Fruit fly (Drosophila melanogaster): ENCODE results near the gene CG1309.
A peak's percentile ranks its signal among the peaks of the same experiment; 100 is the strongest.

Gene CG1309

dm6 chr3L:4261177-4261576 is 1.9 kb downstream of the CG1309 start:
- no peak for TF ChIP-seq Crg-1 (GFP tag; optimal IDR thresholded peaks at IDR 0.05)
- no peak for TF ChIP-seq kay (GFP tag; ENCODE audit: borderline replicate concordance)
- TF ChIP-seq CG5204 (GFP tag; optimal IDR thresholded peaks at IDR 0.05), result no peak
- no peak for TF ChIP-seq cnc (optimal IDR thresholded peaks at IDR 0.05)
- no peak for TF ChIP-seq bab1 (GFP tag; optimal IDR thresholded peaks at IDR 0.05)
- TF ChIP-seq tj (GFP tag; optimal IDR thresholded peaks at IDR 0.05), result no peak
- no peak for TF ChIP-seq CG11617 (GFP tag; optimal IDR thresholded peaks at IDR 0.05)
- no peak for TF ChIP-seq CG14711 (tag; optimal IDR thresholded peaks at IDR 0.05)
- no peak for TF ChIP-seq ovo (GFP tag; optimal IDR thresholded peaks at IDR 0.05)
- TF ChIP-seq CG33017 (tag; optimal IDR thresholded peaks at IDR 0.05), result no peak
- TF ChIP-seq Hr96 (GFP tag; optimal IDR thresholded peaks at IDR 0.05), result no peak

dm6 chr3L:4262384-4262783 is 3.2 kb downstream of the CG1309 start, which contains the start of the genes CG11586 and VhaM9.7-a:
TSS of gene CG11586 (minus strand) at chr3L:4262470.
TSS of gene VhaM9.7-a (plus strand) at chr3L:4262705.
- TF ChIP-seq CG5204 (GFP tag; optimal IDR thresholded peaks at IDR 0.05) (peak; percentile 40), CG11617 (GFP tag; optimal IDR thresholded peaks at IDR 0.05) (peak; percentile 29), pad (GFP tag; optimal IDR thresholded peaks at IDR 0.05) (no peak), Mnt (GFP tag; optimal IDR thresholded peaks at IDR 0.05) (peak; percentile 39), CG7045 (GFP tag; optimal IDR thresholded peaks at IDR 0.05) (no peak), cic (GFP tag; optimal IDR thresholded peaks at IDR 0.05) (no peak), CG1620 (GFP tag; optimal IDR thresholded peaks at IDR 0.05) (no peak), ovo (GFP tag; optimal IDR thresholded peaks at IDR 0.05) (no peak), CG7101 (tag; optimal IDR thresholded peaks at IDR 0.05) (peak; percentile 30), kay (GFP tag; ENCODE audit: borderline replicate concordance) (no peak), Hr96 (GFP tag; optimal IDR thresholded peaks at IDR 0.05) (no peak), cnc (optimal IDR thresholded peaks at IDR 0.05) (no peak), Clk (GFP tag; optimal IDR thresholded peaks at IDR 0.05) (no peak), CG12768 (GFP tag; optimal IDR thresholded peaks at IDR 0.05) (no peak), CG33017 (tag; optimal IDR thresholded peaks at IDR 0.05) (no peak), toe (GFP tag; optimal IDR thresholded peaks at IDR 0.05) (no peak), tj (GFP tag; optimal IDR thresholded peaks at IDR 0.05) (no peak), bab1 (GFP tag; optimal IDR thresholded peaks at IDR 0.05) (peak; percentile 39), Crg-1 (GFP tag; optimal IDR thresholded peaks at IDR 0.05) (no peak), CG14711 (tag; optimal IDR thresholded peaks at IDR 0.05) (peak; percentile 35)

DNA sequence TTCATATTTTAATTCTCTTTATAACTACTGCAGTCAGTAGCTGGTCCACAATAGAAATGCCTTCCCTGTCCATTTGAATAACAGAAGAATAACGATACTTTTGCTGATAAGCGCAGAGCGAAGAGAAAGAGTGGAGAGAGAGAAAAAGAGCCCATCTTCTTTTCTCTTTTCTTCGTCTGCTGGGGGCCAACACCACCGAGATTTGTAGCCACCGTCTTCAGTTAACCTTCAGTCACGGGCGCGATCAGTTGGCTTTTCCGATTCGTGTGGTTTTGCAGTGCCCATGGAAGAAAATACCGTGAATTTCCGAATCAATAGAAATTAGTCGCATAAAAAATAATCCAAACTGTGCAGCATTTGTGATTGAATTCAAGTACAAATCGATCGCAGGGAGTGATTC is 4.3 kb downstream of the CG1309 start, which contains the start of gene CG1273:
Gene CG1273, plus strand, starts transcription at position 218 of the 400 bp plus-strand sequence.
- no peak for TF ChIP-seq CG5204 (GFP tag; optimal IDR thresholded peaks at IDR 0.05)
- no peak for TF ChIP-seq Crg-1 (GFP tag; optimal IDR thresholded peaks at IDR 0.05)
- TF ChIP-seq CG7101 (tag; optimal IDR thresholded peaks at IDR 0.05), result no peak
- no peak for TF ChIP-seq toe (GFP tag; optimal IDR thresholded peaks at IDR 0.05)
- no peak for TF ChIP-seq CG12768 (GFP tag; optimal IDR thresholded peaks at IDR 0.05)
- no peak for TF ChIP-seq tj (GFP tag; optimal IDR thresholded peaks at IDR 0.05)
- no peak for TF ChIP-seq bab1 (GFP tag; optimal IDR thresholded peaks at IDR 0.05)
- TF ChIP-seq CG33017 (tag; optimal IDR thresholded peaks at IDR 0.05), result no peak
- no peak for TF ChIP-seq kay (GFP tag; ENCODE audit: borderline replicate concordance)
- no peak for TF ChIP-seq cic (GFP tag; optimal IDR thresholded peaks at IDR 0.05)
- TF ChIP-seq Hr96 (GFP tag; optimal IDR thresholded peaks at IDR 0.05), result no peak
- TF ChIP-seq cnc (optimal IDR thresholded peaks at IDR 0.05), result no peak
- no peak for TF ChIP-seq CG11617 (GFP tag; optimal IDR thresholded peaks at IDR 0.05)

- no peak for TF ChIP-seq toe (GFP tag; optimal IDR thresholded peaks at IDR 0.05)
Observed at dm6 chr3L:4264963-4265362, 5.7 kb downstream of the CG1309 start.

DNA sequence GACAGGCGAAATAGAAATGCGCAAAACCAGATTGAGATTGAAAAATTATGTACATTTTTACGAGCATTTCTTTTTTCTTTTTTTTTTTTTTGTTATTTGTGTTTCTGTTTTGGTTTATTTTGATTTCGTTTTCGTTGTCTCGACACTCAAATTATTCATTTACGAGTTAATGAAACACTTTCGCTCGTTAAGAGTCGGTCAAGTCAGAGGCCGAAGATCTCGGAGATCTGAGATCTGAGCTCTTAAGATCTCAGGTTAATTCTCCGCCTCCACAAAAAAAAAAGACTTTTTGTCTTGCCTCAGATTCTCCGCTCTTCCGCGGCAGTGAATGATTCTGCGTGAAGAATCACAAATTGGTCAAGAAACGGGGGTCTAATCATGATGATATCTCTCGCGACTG is 6.6 kb downstream of the CG1309 start:
- TF ChIP-seq CG12768 (GFP tag; optimal IDR thresholded peaks at IDR 0.05) (no peak), CG11617 (GFP tag; optimal IDR thresholded peaks at IDR 0.05) (no peak), cic (GFP tag; optimal IDR thresholded peaks at IDR 0.05) (no peak), Clk (GFP tag; optimal IDR thresholded peaks at IDR 0.05) (no peak), CG33017 (tag; optimal IDR thresholded peaks at IDR 0.05) (no peak), toe (GFP tag; optimal IDR thresholded peaks at IDR 0.05) (no peak), Hr96 (GFP tag; optimal IDR thresholded peaks at IDR 0.05) (no peak), CG7101 (tag; optimal IDR thresholded peaks at IDR 0.05) (no peak)

dm6 chr3L:4267403-4267802 is 8.2 kb downstream of the CG1309 start, which contains the start of gene CG33764:
TSS of gene CG33764 (minus strand) at chr3L:4267503.
- TF ChIP-seq CG12768 (GFP tag; optimal IDR thresholded peaks at IDR 0.05), result no peak
- TF ChIP-seq CG11617 (GFP tag; optimal IDR thresholded peaks at IDR 0.05), result no peak
- TF ChIP-seq Mnt (GFP tag; optimal IDR thresholded peaks at IDR 0.05), result no peak
- no peak for TF ChIP-seq CG14711 (tag; optimal IDR thresholded peaks at IDR 0.05)
- no peak for TF ChIP-seq tj (GFP tag; optimal IDR thresholded peaks at IDR 0.05)
- no peak for TF ChIP-seq ovo (GFP tag; optimal IDR thresholded peaks at IDR 0.05)
- TF ChIP-seq Crg-1 (GFP tag; optimal IDR thresholded peaks at IDR 0.05), result no peak
- TF ChIP-seq kay (GFP tag; ENCODE audit: borderline replicate concordance), result no peak
- no peak for TF ChIP-seq CG1620 (GFP tag; optimal IDR thresholded peaks at IDR 0.05)
- no peak for TF ChIP-seq CG7101 (tag; optimal IDR thresholded peaks at IDR 0.05)
- TF ChIP-seq Hr96 (GFP tag; optimal IDR thresholded peaks at IDR 0.05), result no peak
- no peak for TF ChIP-seq toe (GFP tag; optimal IDR thresholded peaks at IDR 0.05)
- TF ChIP-seq bab1 (GFP tag; optimal IDR thresholded peaks at IDR 0.05), result no peak
- no peak for TF ChIP-seq CG5204 (GFP tag; optimal IDR thresholded peaks at IDR 0.05)

DNA sequence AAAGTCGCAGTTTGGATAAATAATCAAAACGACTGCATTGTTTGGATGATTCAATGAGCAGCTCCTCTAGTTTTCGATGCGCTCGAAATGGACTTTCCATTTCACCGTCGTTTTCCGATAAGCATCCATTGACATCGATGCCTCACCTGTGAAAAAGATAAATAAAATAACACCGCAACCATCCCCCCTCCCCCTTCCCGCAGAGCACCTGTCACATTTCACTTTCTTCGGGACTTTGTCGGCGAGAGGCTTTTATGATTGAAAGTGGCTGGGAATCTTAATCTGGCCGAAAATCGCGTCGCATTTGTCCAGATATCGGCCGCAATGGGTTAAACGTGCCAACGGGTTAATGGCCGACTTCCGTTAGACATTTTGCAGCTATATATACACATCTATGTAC is 10.0 kb downstream of the CG1309 start:
- no peak for TF ChIP-seq CG12768 (GFP tag; optimal IDR thresholded peaks at IDR 0.05)
- TF ChIP-seq CG7045 (GFP tag; optimal IDR thresholded peaks at IDR 0.05), result no peak
- no peak for TF ChIP-seq tj (GFP tag; optimal IDR thresholded peaks at IDR 0.05)
- no peak for TF ChIP-seq Hr96 (GFP tag; optimal IDR thresholded peaks at IDR 0.05)
- no peak for TF ChIP-seq bab1 (GFP tag; optimal IDR thresholded peaks at IDR 0.05)
- TF ChIP-seq ovo (GFP tag; optimal IDR thresholded peaks at IDR 0.05), result no peak
- TF ChIP-seq CG5204 (GFP tag; optimal IDR thresholded peaks at IDR 0.05), result no peak
- TF ChIP-seq CG1620 (GFP tag; optimal IDR thresholded peaks at IDR 0.05), result no peak
- TF ChIP-seq cic (GFP tag; optimal IDR thresholded peaks at IDR 0.05), result no peak
- no peak for TF ChIP-seq CG11617 (GFP tag; optimal IDR thresholded peaks at IDR 0.05)
- no peak for TF ChIP-seq Crg-1 (GFP tag; optimal IDR thresholded peaks at IDR 0.05)
- TF ChIP-seq CG14711 (tag; optimal IDR thresholded peaks at IDR 0.05), result no peak

All from whole organism, adult.